4 worm cellular contexts compared by ENCODE assay signal in the genomic region with DNA sequence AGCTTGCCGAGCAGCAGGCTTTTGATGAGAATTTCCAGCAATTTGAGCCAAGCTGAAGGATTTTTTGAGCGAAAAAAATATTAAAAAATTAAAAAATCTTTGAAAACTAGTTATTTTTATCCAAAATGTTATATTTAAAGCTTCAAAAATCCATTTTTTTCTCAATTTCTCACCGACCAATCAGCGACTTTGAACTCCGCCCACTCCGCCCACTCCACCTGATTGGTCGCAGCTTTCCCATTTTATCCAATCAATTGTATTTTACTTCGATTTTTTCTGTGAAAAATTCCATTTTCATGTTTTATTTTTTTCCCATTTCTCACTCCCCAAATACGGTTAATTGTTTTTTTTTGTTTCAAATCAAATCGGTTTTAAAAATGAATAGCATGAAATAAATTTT.
TF ChIP-seq lines count a peak whose summit lies in the region.

No protein-coding gene starts in this region.

TF ChIP-seq in whole organism, L1 larva, 84 proteins besides CTCF, POLR2A, EP300 and RAD21 (continues in another document):
- TF ChIP-seq C04F5.9 (tag; optimal IDR thresholded peaks at IDR 0.05; lab: Kevin White, UChicago) (no peak), ama-1 (optimal IDR thresholded peaks at IDR 0.05; lab: Kevin White, UChicago) (no peak), swsn-7 (tag; optimal IDR thresholded peaks at IDR 0.05; lab: Kevin White, UChicago) (no peak), hlh-17 (GFP tag; optimal IDR thresholded peaks at IDR 0.05; lab: Kevin White, UChicago; ENCODE audit: borderline replicate concordance) (no peak), irx-1 (tag; optimal IDR thresholded peaks at IDR 0.05; lab: Kevin White, UChicago) (no peak), nhr-11 (tag; optimal IDR thresholded peaks at IDR 0.05; lab: Kevin White, UChicago) (no peak), nhr-28 (tag; optimal IDR thresholded peaks at IDR 0.05; lab: Kevin White, UChicago) (no peak), mep-1 (tag; optimal IDR thresholded peaks at IDR 0.05; lab: Kevin White, UChicago) (no peak), nhr-90 (tag; optimal IDR thresholded peaks at IDR 0.05; lab: Kevin White, UChicago; ENCODE audit: poor library complexity) (no peak), unc-98 (GFP tag; IDR thresholded peaks at IDR 0.05; lab: Robert Waterston, UW) (no peak), pag-3 (tag; optimal IDR thresholded peaks at IDR 0.05; lab: Kevin White, UChicago; ENCODE audit: borderline replicate concordance, insufficient read depth) (no peak), efl-1 (optimal IDR thresholded peaks at IDR 0.05; lab: Kevin White, UChicago) (no peak), efl-1 (GFP tag; optimal IDR thresholded peaks at IDR 0.05 in 1 of 2; lab: Kevin White, UChicago) (peak in 1 of 2 experiments; percentile 18), nhr-71 (tag; optimal IDR thresholded peaks at IDR 0.05; lab: Kevin White, UChicago) (no peak), blmp-1 (tag; optimal IDR thresholded peaks at IDR 0.05; lab: Kevin White, UChicago) (no peak), lin-35 (GFP tag; optimal IDR thresholded peaks at IDR 0.05; lab: Kevin White, UChicago) (no peak), ceh-88 (GFP tag; IDR thresholded peaks at IDR 0.05; lab: Robert Waterston, UW) (no peak), mdl-1 (tag; optimal IDR thresholded peaks at IDR 0.05; lab: Kevin White, UChicago) (no peak), zag-1 (tag; optimal IDR thresholded peaks at IDR 0.05; lab: Kevin White, UChicago) (no peak), lsy-2 (tag; optimal IDR thresholded peaks at IDR 0.05; lab: Kevin White, UChicago) (peak; percentile 39 to 45), xbp-1 (tag; optimal IDR thresholded peaks at IDR 0.05; lab: Kevin White, UChicago) (peak; percentile 46), fkh-10 (GFP tag; optimal IDR thresholded peaks at IDR 0.05; lab: Kevin White, UChicago) (no peak)

TF ChIP-seq in whole organism, L3 larva, 47 proteins besides CTCF, POLR2A, EP300 and RAD21:
- TF ChIP-seq zag-1 (tag; optimal IDR thresholded peaks at IDR 0.05; lab: Kevin White, UChicago) (no peak), nfya-1 (tag; optimal IDR thresholded peaks at IDR 0.05; lab: Kevin White, UChicago; ENCODE audit: insufficient read depth) (peak; percentile 100)

TF ChIP-seq in whole organism, late embryonic, 69 proteins besides CTCF, POLR2A, EP300 and RAD21:
- TF ChIP-seq fax-1 (tag; optimal IDR thresholded peaks at IDR 0.05; lab: Kevin White, UChicago) (no peak), ref-2 (tag; optimal IDR thresholded peaks at IDR 0.05; lab: Kevin White, UChicago) (no peak), Y22D7AL.16 (tag; optimal IDR thresholded peaks at IDR 0.05; lab: Kevin White, UChicago) (no peak), nfya-1 (tag; optimal IDR thresholded peaks at IDR 0.05; lab: Kevin White, UChicago) (peak; percentile 99), ets-4 (tag; optimal IDR thresholded peaks at IDR 0.05; lab: Kevin White, UChicago) (no peak), sox-2 (GFP tag; IDR thresholded peaks at IDR 0.05; lab: Robert Waterston, UW) (no peak), pax-1 (tag; optimal IDR thresholded peaks at IDR 0.05; lab: Kevin White, UChicago) (no peak)

TF ChIP-seq in whole organism, young adult, 124 proteins besides CTCF, POLR2A, EP300 and RAD21:
- TF ChIP-seq C06A6.2 (GFP tag; conservative IDR thresholded peaks at IDR 0.05; lab: Robert Waterston, UW) (no peak), nhr-90 (tag; optimal IDR thresholded peaks at IDR 0.05; lab: Kevin White, UChicago) (no peak), nfya-1 (tag; optimal IDR thresholded peaks at IDR 0.05; lab: Kevin White, UChicago; ENCODE audit: borderline replicate concordance, insufficient read depth) (no peak), nfyb-1 (GFP tag; IDR thresholded peaks at IDR 0.05; lab: Robert Waterston, UW) (peak; percentile 89), nhr-179 (tag; optimal IDR thresholded peaks at IDR 0.05; lab: Kevin White, UChicago) (no peak), him-1 (tag; optimal IDR thresholded peaks at IDR 0.05; lab: Kevin White, UChicago) (peak; percentile 52), fkh-3 (tag; optimal IDR thresholded peaks at IDR 0.05; lab: Kevin White, UChicago) (no peak), lin-35 (GFP tag; optimal IDR thresholded peaks at IDR 0.05; lab: Kevin White, UChicago) (no peak), ceh-91 (GFP tag; IDR thresholded peaks at IDR 0.05; lab: Robert Waterston, UW) (no peak), nfya-2 (GFP tag; IDR thresholded peaks at IDR 0.05; lab: Robert Waterston, UW) (no peak), bed-2 (GFP tag; IDR thresholded peaks at IDR 0.05; lab: Robert Waterston, UW) (no peak), akir-1 (GFP tag; optimal IDR thresholded peaks at IDR 0.05; lab: Kevin White, UChicago) (no peak)
